Worm (Caenorhabditis elegans) whole organism, young adult: ENCODE results near the gene Y75B8A.7.

Source experiments
- attf-3 ChIP-seq: fragments of 200-800 bp; sonication (Bioruptor generic); conservative IDR thresholded peaks from 2 replicates; pipeline ENCODE4 v1.3.6; 2022; ENCODE audit warnings: missing genetic modification reagents, missing genetic modification characterization, missing compliant biosample characterization
- ekl-4 ChIP-seq: fragments of 200-800 bp; sonication (Bioruptor generic); IDR thresholded peaks from 2 replicates; pipeline ENCODE4 v1.3.6; 2022; ENCODE audit warnings: missing genetic modification reagents, missing genetic modification characterization, missing compliant biosample characterization
- ets-4 ChIP-seq: fragments of 200-800 bp; sonication (Bioruptor generic); optimal IDR thresholded peaks from 2 replicates; lab custom pipeline; 2018; ENCODE audit warnings: mild to moderate bottlenecking, missing genetic modification characterization, missing compliant biosample characterization
- mcd-1 ChIP-seq: fragments of 200-800 bp; sonication (Bioruptor generic); IDR thresholded peaks from 2 replicates; pipeline ENCODE4 v1.3.6; 2022; ENCODE audit warnings: missing genetic modification reagents, missing genetic modification characterization, missing compliant biosample characterization
- nhr-90 ChIP-seq: sonication (generic microtip); optimal IDR thresholded peaks from 2 replicates; lab custom pipeline; 2016; ENCODE audit warnings: missing genotype, mild to moderate bottlenecking, missing genetic modification characterization, missing compliant biosample characterization
- sptf-2 ChIP-seq: fragments of 200-800 bp; sonication (Bioruptor generic); optimal IDR thresholded peaks from 2 replicates; lab custom pipeline; 2018; ENCODE audit warnings: mild to moderate bottlenecking, missing genetic modification characterization, missing compliant biosample characterization
- ztf-28 ChIP-seq: fragments of 200-800 bp; sonication (Bioruptor generic); IDR thresholded peaks from 2 replicates; pipeline ENCODE4 v1.3.6; 2022; ENCODE audit warnings: missing genetic modification reagents, missing genetic modification characterization, missing compliant biosample characterization

ce11 chrIII:12149958-12150357, 2.7 kb upstream of the Y75B8A.7 start:
- TF ChIP-seq ztf-28 (GFP tag; lab: Robert Waterston, UW): no peak
- no peak for TF ChIP-seq ekl-4 (GFP tag; lab: Robert Waterston, UW)
- no peak for TF ChIP-seq attf-3 (GFP tag; lab: Robert Waterston, UW)
- TF ChIP-seq ets-4 (GFP tag; lab: Kevin White, UChicago): no peak
- TF ChIP-seq mcd-1 (GFP tag; lab: Robert Waterston, UW): no peak
- no peak for TF ChIP-seq nhr-90
- no peak for TF ChIP-seq sptf-2 (GFP tag; lab: Kevin White, UChicago)
